Worm (Caenorhabditis elegans) whole organism, mixed stage, embryonic: ENCODE results near the gene T21C9.11.

Source experiments
- bed-3 ChIP-seq: fragments of 200-800 bp; sonication (Bioruptor generic); optimal IDR thresholded peaks from 3 replicates; lab custom pipeline; 2018; ENCODE audit warnings: mild to moderate bottlenecking, missing genetic modification characterization, moderate library complexity, missing compliant biosample characterization
- blmp-1 ChIP-seq: fragments of 150-350 bp; optimal IDR thresholded peaks from 2 replicates; lab custom pipeline; 2014; ENCODE audit warnings: missing biosample characterization, missing genetic modification characterization
- ceh-43 ChIP-seq: fragments of 200-800 bp; sonication (Bioruptor generic); optimal IDR thresholded peaks from 2 replicates; lab custom pipeline; 2018; ENCODE audit warnings: mild to moderate bottlenecking, missing genetic modification characterization, moderate library complexity, missing compliant biosample characterization
- elt-1 ChIP-seq: sonication (generic microtip); optimal IDR thresholded peaks from 2 replicates; lab custom pipeline; 2017; ENCODE audit warnings: missing genetic modification characterization, mild to moderate bottlenecking, missing compliant biosample characterization, antibody characterized with exemption, moderate library complexity, borderline replicate concordance; ENCODE audit not compliant: insufficient read depth
- elt-3 ChIP-seq: fragments of 150-350 bp; optimal IDR thresholded peaks from 2 replicates; lab custom pipeline; 2014; ENCODE audit warnings: missing biosample characterization, missing genetic modification characterization
- hlh-1 ChIP-seq: fragments of 150-350 bp; optimal IDR thresholded peaks from 2 replicates; lab custom pipeline; 2014; ENCODE audit warnings: missing biosample characterization, missing genetic modification reagents, missing genetic modification characterization
- lin-32 ChIP-seq: fragments of 200-800 bp; sonication (Bioruptor generic); optimal IDR thresholded peaks from 2 replicates; lab custom pipeline; 2018; ENCODE audit warnings: mild to moderate bottlenecking, missing genetic modification characterization, missing compliant biosample characterization
- lsy-2 ChIP-seq: fragments of 150-350 bp; optimal IDR thresholded peaks from 2 replicates; lab custom pipeline; 2014; ENCODE audit warnings: missing biosample characterization, missing genetic modification characterization
- nhr-76 ChIP-seq: sonication (generic microtip); optimal IDR thresholded peaks from 2 replicates; lab custom pipeline; 2017; ENCODE audit warnings: missing biosample characterization, missing genetic modification characterization
- pha-4 ChIP-seq: fragments of 150-350 bp; optimal IDR thresholded peaks from 2 replicates; lab custom pipeline; 2018; ENCODE audit warnings: missing biosample characterization, missing genetic modification reagents, missing genetic modification characterization
- snpc-4 ChIP-seq: fragments of 150-350 bp; optimal IDR thresholded peaks from 2 replicates; lab custom pipeline; 2014; ENCODE audit warnings: missing biosample characterization, missing genetic modification characterization
- sptf-1 ChIP-seq: sonication (generic microtip); optimal IDR thresholded peaks from 2 replicates; lab custom pipeline; 2017; ENCODE audit warnings: mild to moderate bottlenecking, missing genetic modification characterization, moderate library complexity, missing compliant biosample characterization
- unc-62 ChIP-seq: fragments of 150-350 bp; optimal IDR thresholded peaks from 2 replicates; lab custom pipeline; 2014; ENCODE audit warnings: missing biosample characterization, missing genetic modification reagents, missing genetic modification characterization

DNA sequence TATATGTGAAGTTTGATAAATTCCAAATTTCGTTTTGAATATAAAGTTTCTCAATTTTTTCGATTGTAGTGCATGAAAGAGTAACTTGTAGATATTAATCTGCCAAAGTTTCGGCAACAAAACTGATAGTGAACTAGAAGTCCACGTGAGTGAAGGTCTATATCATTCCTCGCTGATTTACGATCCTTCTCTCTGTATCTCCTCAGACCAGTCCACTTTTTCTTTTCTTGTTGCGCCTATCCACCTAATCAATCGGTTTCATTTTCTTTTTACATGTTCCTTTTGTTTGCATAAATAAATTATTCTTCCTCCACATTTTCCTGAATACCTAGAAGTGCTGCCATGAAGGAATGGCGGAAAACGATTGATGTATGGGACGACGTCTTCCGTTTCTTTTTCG is 30.6 kb downstream of the T21C9.11 start:
- TF ChIP-seq sptf-1 (tag; lab: Kevin White, UChicago) (no peak), nhr-76 (no peak), elt-3 (tag; lab: Kevin White, UChicago) (no peak), hlh-1 (tag; lab: Kevin White, UChicago) (no peak), lsy-2 (tag; lab: Kevin White, UChicago) (no peak), blmp-1 (tag; lab: Kevin White, UChicago) (no peak), ceh-43 (GFP tag; lab: Kevin White, UChicago) (no peak), elt-1 (tag; lab: Kevin White, UChicago) (no peak), unc-62 (no peak), pha-4 (tag; lab: Kevin White, UChicago) (no peak), bed-3 (GFP tag; lab: Kevin White, UChicago) (no peak), snpc-4 (tag; lab: Kevin White, UChicago) (no peak), lin-32 (GFP tag; lab: Kevin White, UChicago) (no peak)
